Fruit fly (Drosophila melanogaster) whole organism, embryonic: ENCODE data around the gene CG14966.

Experiments
- Atf-2 ChIP-seq: fragments of 200-800 bp; sonication (Bioruptor generic); optimal IDR thresholded peaks from 2 replicates; lab custom pipeline; 2016; ENCODE audit warnings: missing biosample characterization, missing genetic modification characterization
- Atf3 ChIP-seq: fragments of 200-800 bp; sonication (Bioruptor generic); optimal IDR thresholded peaks from 3 replicates; lab custom pipeline; 2016; ENCODE audit warnings: missing biosample characterization, missing genetic modification characterization
- Bdp1 ChIP-seq: fragments of 200-800 bp; sonication (Bioruptor generic); optimal IDR thresholded peaks from 3 replicates; lab custom pipeline; 2016; ENCODE audit warnings: missing biosample characterization, missing genetic modification characterization
- BtbVII ChIP-seq: fragments of 200-800 bp; sonication (Bioruptor generic); optimal IDR thresholded peaks from 3 replicates; lab custom pipeline; 2017; ENCODE audit warnings: missing biosample characterization, mild to moderate bottlenecking, missing genetic modification characterization
- CG10147 ChIP-seq: fragments of 200-800 bp; sonication (Bioruptor generic); optimal IDR thresholded peaks from 2 replicates; lab custom pipeline; 2019; ENCODE audit warnings: missing biosample characterization, mild to moderate bottlenecking, missing genetic modification characterization, moderate library complexity
- CG10321 ChIP-seq: fragments of 200-800 bp; sonication (Bioruptor generic); IDR thresholded peaks from 2 replicates; pipeline ENCODE4 v1.3.6; 2022; ENCODE audit warnings: missing biosample characterization, missing genetic modification characterization
- CG10366 ChIP-seq: fragments of 200-800 bp; sonication (Bioruptor generic); IDR thresholded peaks from 2 replicates; pipeline ENCODE4 v1.3.6; 2022; ENCODE audit warnings: missing biosample characterization, missing genetic modification characterization
- CG10543 ChIP-seq: fragments of 200-800 bp; sonication (Bioruptor generic); optimal IDR thresholded peaks from 3 replicates; lab custom pipeline; 2017; ENCODE audit warnings: missing biosample characterization, mild to moderate bottlenecking, missing genetic modification characterization, moderate library complexity
- CG11560 ChIP-seq: fragments of 200-800 bp; sonication (Bioruptor generic); IDR thresholded peaks from 3 replicates; pipeline ENCODE4 v1.3.6; 2022; ENCODE audit warnings: missing biosample characterization, missing genetic modification characterization
- CG12391 ChIP-seq: fragments of 200-800 bp; sonication (Bioruptor generic); optimal IDR thresholded peaks from 3 replicates; lab custom pipeline; 2018; ENCODE audit warnings: missing biosample characterization, mild to moderate bottlenecking, missing genetic modification characterization, moderate library complexity
- CG15011 ChIP-seq: fragments of 200-800 bp; sonication (Bioruptor generic); optimal IDR thresholded peaks from 3 replicates; lab custom pipeline; 2018; ENCODE audit warnings: missing biosample characterization, mild to moderate bottlenecking, missing genetic modification characterization
- CG15073 ChIP-seq: fragments of 200-800 bp; sonication (Bioruptor generic); optimal IDR thresholded peaks from 2 replicates; lab custom pipeline; 2016; ENCODE audit warnings: missing biosample characterization, missing genetic modification characterization
- CG16779 ChIP-seq: fragments of 200-800 bp; sonication (Bioruptor generic); IDR thresholded peaks from 2 replicates; pipeline ENCODE4 v1.3.6; 2022; ENCODE audit warnings: missing biosample characterization, missing genetic modification characterization
- CG30020 ChIP-seq: fragments of 200-800 bp; optimal IDR thresholded peaks from 2 replicates; lab custom pipeline; 2019; ENCODE audit warnings: missing biosample characterization, mild to moderate bottlenecking, missing genetic modification characterization, moderate library complexity
- CG3163 ChIP-seq: fragments of 200-800 bp; sonication (Bioruptor generic); optimal IDR thresholded peaks from 3 replicates; lab custom pipeline; 2016; ENCODE audit warnings: missing biosample characterization, missing genetic modification characterization
- CG34422 ChIP-seq: fragments of 200-800 bp; sonication (Bioruptor generic); IDR thresholded peaks from 3 replicates; pipeline ENCODE4 v1.3.6; 2022; ENCODE audit warnings: missing biosample characterization, missing genetic modification characterization
- CG3838 ChIP-seq: fragments of 200-800 bp; sonication (Bioruptor generic); optimal IDR thresholded peaks from 3 replicates; lab custom pipeline; 2016; ENCODE audit warnings: missing biosample characterization, missing genetic modification characterization
- CG3847 ChIP-seq: fragments of 200-800 bp; sonication (Bioruptor generic); IDR thresholded peaks from 2 replicates; pipeline ENCODE4 v1.3.6; 2022; ENCODE audit warnings: missing biosample characterization, missing genetic modification characterization
- CG42726 ChIP-seq: fragments of 200-800 bp; sonication (Bioruptor generic); IDR thresholded peaks from 2 replicates; pipeline ENCODE4 v1.3.6; 2022; ENCODE audit warnings: missing biosample characterization, missing genetic modification characterization; ENCODE audit not compliant: partially characterized antibody
- CG4820 ChIP-seq: fragments of 200-800 bp; sonication (Bioruptor generic); optimal IDR thresholded peaks from 3 replicates; lab custom pipeline; 2016; ENCODE audit warnings: missing biosample characterization, missing genetic modification characterization
- CG5953 ChIP-seq: fragments of 200-800 bp; sonication (Bioruptor generic); IDR thresholded peaks from 2 replicates; pipeline ENCODE4 v1.3.6; 2022; ENCODE audit warnings: missing biosample characterization, missing genetic modification characterization
- CG6683 ChIP-seq: fragments of 200-800 bp; sonication (Bioruptor generic); optimal IDR thresholded peaks from 2 replicates; lab custom pipeline; 2017; ENCODE audit warnings: missing biosample characterization, mild to moderate bottlenecking, missing genetic modification characterization, missing genetic modification reagents
- CG9932 ChIP-seq: fragments of 200-800 bp; sonication (Bioruptor generic); IDR thresholded peaks from 2 replicates; pipeline ENCODE4 v1.3.6; 2022; ENCODE audit warnings: missing biosample characterization, missing genetic modification characterization
- D19A ChIP-seq: fragments of 200-800 bp; optimal IDR thresholded peaks from 3 replicates; lab custom pipeline; 2019; ENCODE audit warnings: missing biosample characterization, mild to moderate bottlenecking, missing genetic modification characterization, moderate library complexity
- Dfd ChIP-seq, 2 experiments: fragments of >200 bp; optimal IDR thresholded peaks; 2 replicates each; lab custom pipeline; 2017; ENCODE audit warnings: missing biosample characterization in 2 of 2, missing genetic modification characterization in 2 of 2
- Eip74EF ChIP-seq, 2 experiments: fragments of 200-800 bp in 1 of 2; fragments of >200 bp in 1 of 2; sonication (Bioruptor generic) in 1 of 2; optimal IDR thresholded peaks; 2 replicates each; lab custom pipeline; 2017 to 2019; ENCODE audit warnings: missing biosample characterization in 2 of 2, missing genetic modification characterization in 2 of 2, mild to moderate bottlenecking in 1 of 2, moderate library complexity in 1 of 2
- Ets65A ChIP-seq: fragments of 200-800 bp; sonication (Bioruptor generic); peaks from one replicate; lab custom pipeline; 2016; ENCODE audit warnings: missing biosample characterization, missing genetic modification characterization
- HLH4C ChIP-seq: fragments of 200-800 bp; sonication (Bioruptor generic); IDR thresholded peaks from 3 replicates; pipeline ENCODE4 v1.3.6; 2022; ENCODE audit warnings: missing biosample characterization, missing genetic modification characterization; ENCODE audit not compliant: partially characterized antibody
- Hr51 ChIP-seq, 2 experiments: fragments of 200-800 bp; sonication (Bioruptor generic); optimal IDR thresholded peaks; 2 replicates in 1 of 2; 3 replicates in 1 of 2; lab custom pipeline; 2016 to 2018; ENCODE audit warnings: missing biosample characterization in 2 of 2, missing genetic modification characterization in 2 of 2, mild to moderate bottlenecking in 1 of 2, moderate library complexity in 1 of 2
- Med ChIP-seq: fragments of 200-800 bp; sonication (Bioruptor generic); peaks from one replicate; lab custom pipeline; 2016; ENCODE audit warnings: missing biosample characterization, missing genetic modification characterization, mild to moderate bottlenecking, inconsistent platforms, moderate library complexity
- PHDP ChIP-seq: fragments of 200-800 bp; sonication (Bioruptor generic); optimal IDR thresholded peaks from 3 replicates; lab custom pipeline; 2018; ENCODE audit warnings: missing biosample characterization, mild to moderate bottlenecking, missing genetic modification characterization, moderate library complexity
- Ravus ChIP-seq: fragments of 200-800 bp; sonication (Bioruptor generic); IDR thresholded peaks from 2 replicates; pipeline ENCODE4 v1.3.6; 2022; ENCODE audit warnings: missing biosample characterization, missing genetic modification characterization
- ase ChIP-seq: fragments of 200-800 bp; sonication (Bioruptor generic); IDR thresholded peaks from 3 replicates; pipeline ENCODE4 v1.3.6; 2022; ENCODE audit warnings: missing biosample characterization, missing genetic modification characterization
- chif ChIP-seq, 2 experiments: fragments of 200-800 bp; sonication (Bioruptor generic); optimal IDR thresholded peaks; 3 replicates each; lab custom pipeline; 2016; ENCODE audit warnings: missing biosample characterization in 2 of 2, missing genetic modification characterization in 2 of 2
- croc ChIP-seq: fragments of 200-800 bp; sonication (Bioruptor generic); conservative IDR thresholded peaks from 3 replicates; pipeline ENCODE4 v1.3.6; 2022; ENCODE audit warnings: missing biosample characterization, missing genetic modification characterization
- da ChIP-seq: fragments of 200-800 bp; sonication (Bioruptor generic); optimal IDR thresholded peaks from 2 replicates; lab custom pipeline; 2016; ENCODE audit warnings: missing biosample characterization, missing genetic modification characterization
- disco-r ChIP-seq: fragments of 200-800 bp; sonication (Bioruptor generic); optimal IDR thresholded peaks from 2 replicates; lab custom pipeline; 2016; ENCODE audit warnings: missing biosample characterization, missing genetic modification characterization
- dmrt99B ChIP-seq: fragments of 200-800 bp; sonication (Bioruptor generic); optimal IDR thresholded peaks from 2 replicates; lab custom pipeline; 2018; ENCODE audit warnings: missing biosample characterization, mild to moderate bottlenecking, missing genetic modification characterization, moderate library complexity
- grn ChIP-seq: fragments of 200-800 bp; sonication (Bioruptor generic); optimal IDR thresholded peaks from 3 replicates; lab custom pipeline; 2017; ENCODE audit warnings: missing biosample characterization, missing genetic modification characterization
- nerfin-2 ChIP-seq: fragments of 200-800 bp; sonication (Bioruptor generic); IDR thresholded peaks from 2 replicates; pipeline ENCODE4 v1.3.6; 2022; ENCODE audit warnings: missing biosample characterization, missing genetic modification characterization; ENCODE audit not compliant: partially characterized antibody
- nmo ChIP-seq: fragments of 200-800 bp; sonication (Bioruptor generic); optimal IDR thresholded peaks from 2 replicates; lab custom pipeline; 2018; ENCODE audit warnings: missing biosample characterization, mild to moderate bottlenecking, missing genetic modification characterization, moderate library complexity
- org-1 ChIP-seq: fragments of 200-800 bp; sonication (Bioruptor generic); optimal IDR thresholded peaks from 2 replicates; lab custom pipeline; 2017; ENCODE audit warnings: missing biosample characterization, missing genetic modification characterization
- slou ChIP-seq: fragments of 200-800 bp; sonication (Bioruptor generic); optimal IDR thresholded peaks from 3 replicates; lab custom pipeline; 2016; ENCODE audit warnings: missing biosample characterization, missing genetic modification characterization
- sob ChIP-seq: fragments of 200-800 bp; sonication (Bioruptor generic); IDR thresholded peaks from 2 replicates; pipeline ENCODE4 v1.3.6; 2022; ENCODE audit warnings: missing biosample characterization, missing genetic modification characterization
- tap ChIP-seq: fragments of 200-800 bp; optimal IDR thresholded peaks from 3 replicates; lab custom pipeline; 2019; ENCODE audit warnings: missing biosample characterization, mild to moderate bottlenecking, missing genetic modification characterization, moderate library complexity
- tll ChIP-seq, 2 experiments: fragments of 200-800 bp in 1 of 2; fragments of >200 bp in 1 of 2; sonication (Bioruptor generic) in 1 of 2; optimal IDR thresholded peaks; 2 replicates each; lab custom pipeline; 2017 to 2019; ENCODE audit warnings: missing biosample characterization in 2 of 2, missing genetic modification characterization in 2 of 2, mild to moderate bottlenecking in 1 of 2, moderate library complexity in 1 of 2
- trh ChIP-seq: fragments of 200-800 bp; sonication (Bioruptor generic); optimal IDR thresholded peaks from 2 replicates; lab custom pipeline; 2016; ENCODE audit warnings: missing biosample characterization, missing genetic modification characterization
- vnd ChIP-seq: fragments of 200-800 bp; sonication (Bioruptor generic); IDR thresholded peaks from 3 replicates; pipeline ENCODE4 v1.3.6; 2022; ENCODE audit warnings: missing biosample characterization, missing genetic modification characterization; ENCODE audit not compliant: partially characterized antibody

CG14966 gene

dm6 chr3L:3150376-3150775 is 47.1 kb downstream of the CG14966 start:
- 0 out of 2 replicates have a peak, but pooled peaks have one; percentile 21 for TF ChIP-seq CG42726
- no peak for TF ChIP-seq chif (GFP tag; optimal IDR thresholded peaks at IDR 0.05; lab: Kevin White, UChicago)
- TF ChIP-seq HLH4C (GFP tag; lab: Robert Waterston, UW), result no peak
- TF ChIP-seq disco-r (GFP tag; lab: Kevin White, UChicago), result no peak
- TF ChIP-seq Ets65A (GFP tag; lab: Kevin White, UChicago), result peak; percentile 86
- no peak for TF ChIP-seq nmo (GFP tag; lab: Kevin White, UChicago)
- TF ChIP-seq da, result no peak
- 0 out of 2 replicates have a peak, but pooled peaks have one; percentile 4 for TF ChIP-seq CG5953 (GFP tag; lab: Robert Waterston, UW)
- peak in 1 of 2 experiments; percentile 91 for TF ChIP-seq Dfd (GFP tag; optimal IDR thresholded peaks at IDR 0.05; lab: Kevin White, UChicago)
- TF ChIP-seq slou, result no peak
- no peak for TF ChIP-seq croc
- no peak for TF ChIP-seq PHDP (tag; lab: Kevin White, UChicago)
- peak; percentile 53 for TF ChIP-seq Med
- no peak for TF ChIP-seq Bdp1
- TF ChIP-seq org-1 (GFP tag; lab: Kevin White, UChicago), result no peak
- TF ChIP-seq CG6683 (GFP tag; lab: Kevin White, UChicago), result no peak
- TF ChIP-seq Atf-2 (GFP tag; lab: Kevin White, UChicago), result no peak
- TF ChIP-seq dmrt99B (tag; lab: Kevin White, UChicago), result no peak
- 0 out of 2 replicates have a peak, but pooled peaks have one; percentile 29 for TF ChIP-seq sob (GFP tag; lab: Robert Waterston, UW)
- TF ChIP-seq CG34422 (GFP tag; lab: Robert Waterston, UW), result no peak
- TF ChIP-seq Hr51 (GFP tag; optimal IDR thresholded peaks at IDR 0.05; lab: Kevin White, UChicago), result no peak

- TF ChIP-seq CG10366 (GFP tag; lab: Robert Waterston, UW) (no peak), CG15011 (no peak), CG3847 (GFP tag; lab: Robert Waterston, UW) (0 out of 2 replicates have a peak, but pooled peaks have one; percentile 6), CG3163 (GFP tag; lab: Kevin White, UChicago) (no peak), CG9932 (GFP tag; lab: Robert Waterston, UW) (peak; percentile 13; the same call in 1 of the 2 replicates), tll (GFP tag; optimal IDR thresholded peaks at IDR 0.05; lab: Kevin White, UChicago) (no peak), Bdp1 (no peak), BtbVII (GFP tag; lab: Kevin White, UChicago) (peak; percentile 99), CG4820 (no peak), nerfin-2 (0 out of 2 replicates have a peak, but pooled peaks have one; percentile 25), CG30020 (tag; lab: Kevin White, UChicago) (no peak), CG15073 (GFP tag; lab: Kevin White, UChicago) (no peak), CG3838 (no peak), ase (no peak), HLH4C (GFP tag; lab: Robert Waterston, UW) (no peak), Atf3 (GFP tag; lab: Kevin White, UChicago) (peak; percentile 81), CG12391 (tag; lab: Kevin White, UChicago) (no peak), CG10321 (GFP tag; lab: Robert Waterston, UW) (no peak), trh (GFP tag; lab: Kevin White, UChicago) (no peak), CG16779 (GFP tag; lab: Robert Waterston, UW) (no peak), grn (GFP tag; lab: Kevin White, UChicago) (no peak), Eip74EF (GFP tag; optimal IDR thresholded peaks at IDR 0.05; lab: Kevin White, UChicago) (no peak), tap (tag; lab: Kevin White, UChicago) (no peak), CG10543 (GFP tag; lab: Kevin White, UChicago) (peak; percentile 96), nmo (GFP tag; lab: Kevin White, UChicago) (no peak), vnd (GFP tag; lab: Robert Waterston, UW) (no peak), D19A (tag; lab: Kevin White, UChicago) (no peak), Ravus (GFP tag; lab: Robert Waterston, UW) (no peak), CG10147 (GFP tag; lab: Kevin White, UChicago) (peak; percentile 19), CG11560 (no peak)
Observed at dm6 chr3L:3149060-3149872, 48.2 kb downstream of the CG14966 start.
